Worm (Caenorhabditis elegans): ENCODE results near the gene pha-1.
"Not testable (repeated sequence)": the region's sequence is repeated elsewhere in the genome, so short reads cannot be mapped to it uniquely, and the experiment has no call there.

Gene pha-1

ce11 chrIII:11131475-11131874, at the start of gene pha-1:
Gene pha-1, plus strand, starts transcription at chrIII:11131775.
- TF ChIP-seq nhr-28, unc-39, nhr-25 (tag; optimal IDR thresholded peaks at IDR 0.05): not testable (repeated sequence)

- peak; percentile 21 for TF ChIP-seq egl-5 (tag; optimal IDR thresholded peaks at IDR 0.05)
- no peak for TF ChIP-seq nhr-43 (tag; optimal IDR thresholded peaks at IDR 0.05; ENCODE audit: poor library complexity, severe bottlenecking)
These were observed 49.0 kb upstream of the pha-1 start for ce11 chrIII:11082604-11083003.

ce11 chrIII:11083993-11084392, 47.6 kb upstream of the pha-1 start:
- TF ChIP-seq ceh-9 (tag; optimal IDR thresholded peaks at IDR 0.05) (no peak), sea-2 (GFP tag; optimal IDR thresholded peaks at IDR 0.05) (no peak), elt-2 (tag; optimal IDR thresholded peaks at IDR 0.05) (peak; percentile 19), snpc-4 (tag; optimal IDR thresholded peaks at IDR 0.05) (peak; percentile 9), unc-62 (GFP tag; optimal IDR thresholded peaks at IDR 0.05) (no peak)

ce11 chrIII:11087442-11087841, 44.1 kb upstream of the pha-1 start:
- peak; percentile 17 for TF ChIP-seq hmg-11 (tag; optimal IDR thresholded peaks at IDR 0.05)
- TF ChIP-seq ama-1 (optimal IDR thresholded peaks at IDR 0.05): no peak
- TF ChIP-seq ceh-82 (tag; optimal IDR thresholded peaks at IDR 0.05): no peak
- TF ChIP-seq nhr-23 (tag; optimal IDR thresholded peaks at IDR 0.05): peak; percentile 37
- TF ChIP-seq pqm-1 (tag; optimal IDR thresholded peaks at IDR 0.05): peak; percentile 17
- peak; percentile 92 for TF ChIP-seq elt-2 (tag; optimal IDR thresholded peaks at IDR 0.05)
- TF ChIP-seq elt-1 (tag; optimal IDR thresholded peaks at IDR 0.05): peak; percentile 61

ce11 chrIII:11088187-11088586, 43.4 kb upstream of the pha-1 start, which contains the start of gene W09D6.5:
Gene W09D6.5, plus strand, starts transcription at chrIII:11088487.
- no peak for TF ChIP-seq lin-15B (tag; optimal IDR thresholded peaks at IDR 0.05)
- no peak for TF ChIP-seq hmg-11 (tag; optimal IDR thresholded peaks at IDR 0.05)
- TF ChIP-seq ceh-16 (tag; optimal IDR thresholded peaks at IDR 0.05): no peak
- TF ChIP-seq tbx-2 (tag; optimal IDR thresholded peaks at IDR 0.05): no peak
- TF ChIP-seq egl-27 (tag; optimal IDR thresholded peaks at IDR 0.05): no peak
- TF ChIP-seq sea-2 (GFP tag; optimal IDR thresholded peaks at IDR 0.05): no peak
- TF ChIP-seq ceh-82 (tag; optimal IDR thresholded peaks at IDR 0.05): no peak

- TF ChIP-seq nhr-23 (tag; optimal IDR thresholded peaks at IDR 0.05): peak; percentile 28
- TF ChIP-seq nhr-11 (tag; optimal IDR thresholded peaks at IDR 0.05): no peak
- TF ChIP-seq lin-15B (tag; optimal IDR thresholded peaks at IDR 0.05): peak; percentile 39
- peak; percentile 9 for TF ChIP-seq jun-1 (tag; optimal IDR thresholded peaks at IDR 0.05)
- peak; percentile 81 for TF ChIP-seq nhr-43 (tag; optimal IDR thresholded peaks at IDR 0.05; ENCODE audit: poor library complexity, severe bottlenecking)
- peak; percentile 24 for TF ChIP-seq elt-2 (tag; optimal IDR thresholded peaks at IDR 0.05)
- TF ChIP-seq lsy-12 (tag; optimal IDR thresholded peaks at IDR 0.05): peak; percentile 53
- no peak for TF ChIP-seq nhr-12 (tag; optimal IDR thresholded peaks at IDR 0.05)
- peak; percentile 57 for TF ChIP-seq nhr-25 (tag; optimal IDR thresholded peaks at IDR 0.05)
- no peak for TF ChIP-seq nhr-237 (tag; optimal IDR thresholded peaks at IDR 0.05)
- TF ChIP-seq elt-3 (tag; optimal IDR thresholded peaks at IDR 0.05): no peak
- TF ChIP-seq sea-2 (GFP tag; optimal IDR thresholded peaks at IDR 0.05): no peak
- TF ChIP-seq nfya-1 (tag; optimal IDR thresholded peaks at IDR 0.05; ENCODE audit: insufficient read depth): peak; percentile 94
- TF ChIP-seq snpc-4 (tag; optimal IDR thresholded peaks at IDR 0.05): peak; percentile 98
- TF ChIP-seq ama-1 (optimal IDR thresholded peaks at IDR 0.05): peak; percentile 98
These were observed 41.4 kb upstream of the pha-1 start for ce11 chrIII:11090112-11090648.

- TF ChIP-seq elt-3 (tag; optimal IDR thresholded peaks at IDR 0.05): peak in 1 of 3 experiments; percentile 40
- peak; percentile 89 for TF ChIP-seq ama-1 (optimal IDR thresholded peaks at IDR 0.05)
- no peak for TF ChIP-seq nhr-43 (tag; optimal IDR thresholded peaks at IDR 0.05; ENCODE audit: poor library complexity, severe bottlenecking)
- TF ChIP-seq pqm-1 (tag; optimal IDR thresholded peaks at IDR 0.05): peak; percentile 24
- no peak for TF ChIP-seq aly-2 (tag; optimal IDR thresholded peaks at IDR 0.05)
- no peak for TF ChIP-seq ztf-11 (tag; optimal IDR thresholded peaks at IDR 0.05)
- peak; percentile 97 for TF ChIP-seq snpc-4 (tag; optimal IDR thresholded peaks at IDR 0.05)
- TF ChIP-seq nhr-25 (tag; optimal IDR thresholded peaks at IDR 0.05): peak; percentile 37
These were observed 40.6 kb upstream of the pha-1 start for ce11 chrIII:11090870-11091386.
